Fruit fly (Drosophila melanogaster): Measurements from ENCODE around the gene Ubx.

The Ubx gene

dm6 chr3R:16652091-16652490 lies 82.1 kb downstream of the Ubx start, which contains the start of gene CG14907 (continued):
- TF ChIP-seq CG10543 (GFP tag; optimal IDR thresholded peaks at IDR 0.05) = no peak
- no peak for TF ChIP-seq odd (GFP tag; optimal IDR thresholded peaks at IDR 0.05)
- no peak for TF ChIP-seq Vsx1 (GFP tag; optimal IDR thresholded peaks at IDR 0.05)
- TF ChIP-seq Nf-YC (tag; optimal IDR thresholded peaks at IDR 0.05) = peak; percentile 42
- TF ChIP-seq fru (optimal IDR thresholded peaks at IDR 0.05) = no peak
- no peak for TF ChIP-seq Hsf (GFP tag; optimal IDR thresholded peaks at IDR 0.05)
- no peak for TF ChIP-seq bigmax (GFP tag; optimal IDR thresholded peaks at IDR 0.05)
- no peak for TF ChIP-seq Abd-B (GFP tag; optimal IDR thresholded peaks at IDR 0.05)
- no peak for TF ChIP-seq Max (GFP tag; optimal IDR thresholded peaks at IDR 0.05)
- TF ChIP-seq nau (GFP tag; optimal IDR thresholded peaks at IDR 0.05) = no peak
- no peak for TF ChIP-seq tin (GFP tag; optimal IDR thresholded peaks at IDR 0.05)
- no peak for TF ChIP-seq esg (GFP tag; conservative IDR thresholded peaks at IDR 0.05)
- TF ChIP-seq CG3847 (GFP tag; IDR thresholded peaks at IDR 0.05) = no peak
- no peak for TF ChIP-seq sisA (GFP tag; IDR thresholded peaks at IDR 0.05)
- no peak for TF ChIP-seq run (tag; optimal IDR thresholded peaks at IDR 0.05)
- no peak for TF ChIP-seq sr (GFP tag; IDR thresholded peaks at IDR 0.05)
- no peak for TF ChIP-seq Jarid2 (GFP tag; optimal IDR thresholded peaks at IDR 0.05)
- no peak for TF ChIP-seq salm (tag; optimal IDR thresholded peaks at IDR 0.05)
- TF ChIP-seq chn (GFP tag; optimal IDR thresholded peaks at IDR 0.05) = no peak
- no peak for TF ChIP-seq emc (GFP tag; optimal IDR thresholded peaks at IDR 0.05)
- no peak for TF ChIP-seq CG12744 (GFP tag; optimal IDR thresholded peaks at IDR 0.05)
- no peak for TF ChIP-seq gsb-n (tag; optimal IDR thresholded peaks at IDR 0.05)
- TF ChIP-seq gcm2 (GFP tag; optimal IDR thresholded peaks at IDR 0.05) = no peak
- no peak for TF ChIP-seq pan (optimal IDR thresholded peaks at IDR 0.05)
- no peak for TF ChIP-seq pan (GFP tag; optimal IDR thresholded peaks at IDR 0.05 in 1 of 2, IDR thresholded peaks at IDR 0.05 in 1 of 2)
- TF ChIP-seq dm (GFP tag; optimal IDR thresholded peaks at IDR 0.05) = peak; percentile 61
- TF ChIP-seq dimm (GFP tag; IDR thresholded peaks at IDR 0.05) = no peak
- TF ChIP-seq eyg (GFP tag; optimal IDR thresholded peaks at IDR 0.05) = no peak
- TF ChIP-seq cad (GFP tag; optimal IDR thresholded peaks at IDR 0.05) = no peak
- no peak for TF ChIP-seq CG16779 (GFP tag; IDR thresholded peaks at IDR 0.05)
- no peak for TF ChIP-seq E2f1 (GFP tag; IDR thresholded peaks at IDR 0.05)
- no peak for TF ChIP-seq Fer2 (tag; optimal IDR thresholded peaks at IDR 0.05)
- TF ChIP-seq CG2202 (tag; optimal IDR thresholded peaks at IDR 0.05) = no peak
- no peak for TF ChIP-seq Lhr (GFP tag; optimal IDR thresholded peaks at IDR 0.05)
- TF ChIP-seq CG17186 (GFP tag; optimal IDR thresholded peaks at IDR 0.05) = no peak
- peak; percentile 50; the same call in 1 of the 3 replicates for TF ChIP-seq CG7963 (GFP tag; IDR thresholded peaks at IDR 0.05; ENCODE audit: partially characterized antibody)
- no peak for TF ChIP-seq CG4854 (GFP tag; optimal IDR thresholded peaks at IDR 0.05)
- no peak for TF ChIP-seq Lim3 (GFP tag; IDR thresholded peaks at IDR 0.05)
- TF ChIP-seq CG12769 (tag; optimal IDR thresholded peaks at IDR 0.05) = no peak
- TF ChIP-seq CG10959 (GFP tag; IDR thresholded peaks at IDR 0.05) = no peak
- TF ChIP-seq CG7839 (tag; optimal IDR thresholded peaks at IDR 0.05) = no peak
- no peak for TF ChIP-seq D19A (tag; optimal IDR thresholded peaks at IDR 0.05)
- TF ChIP-seq CG12219 (GFP tag; optimal IDR thresholded peaks at IDR 0.05) = no peak
- no peak for TF ChIP-seq CG3995 (GFP tag; optimal IDR thresholded peaks at IDR 0.05)
- no peak for TF ChIP-seq CG12236 (GFP tag; optimal IDR thresholded peaks at IDR 0.05)
- TF ChIP-seq CG13296 (GFP tag; optimal IDR thresholded peaks at IDR 0.05) = peak; percentile 5
- TF ChIP-seq NK7.1 (GFP tag; optimal IDR thresholded peaks at IDR 0.05) = no peak
- no peak for TF ChIP-seq CG18262 (tag; optimal IDR thresholded peaks at IDR 0.05)
- peak; percentile 30 for TF ChIP-seq sug (tag; optimal IDR thresholded peaks at IDR 0.05)
- no peak for TF ChIP-seq abd-A (tag; optimal IDR thresholded peaks at IDR 0.05)
- TF ChIP-seq CG11560 (tag; IDR thresholded peaks at IDR 0.05) = no peak
- no peak for TF ChIP-seq lov (optimal IDR thresholded peaks at IDR 0.05)
- no peak for TF ChIP-seq lov (GFP tag; IDR thresholded peaks at IDR 0.05)

Measured in whole organism, embryonic.